Fruit fly (Drosophila melanogaster) whole organism: ENCODE measurements around the gene CG44437.

Experiments used
- CG8478 ChIP-seq: fragments of >200 bp; optimal IDR thresholded peaks from 2 replicates; lab custom pipeline; 2018; ENCODE audit warnings: inconsistent platforms
- Dll ChIP-seq: fragments of >200 bp; optimal IDR thresholded peaks from 2 replicates; lab custom pipeline; 2017
- EcR ChIP-seq, 2 experiments: fragments of >200 bp; optimal IDR thresholded peaks; 2 replicates each; lab custom pipeline; 2017; ENCODE audit warnings: missing biosample characterization in 2 of 2, missing genetic modification characterization in 2 of 2, missing genetic modification reagents in 2 of 2
- psq ChIP-seq: fragments of >200 bp; optimal IDR thresholded peaks from 2 replicates; lab custom pipeline; 2017
- usp ChIP-seq: fragments of >200 bp; optimal IDR thresholded peaks from 2 replicates; lab custom pipeline; 2017; ENCODE audit warnings: missing biosample characterization, missing genetic modification characterization, mixed read lengths

- TF ChIP-seq Dll (lab: Kevin White, UChicago) (no peak), EcR (GFP tag; optimal IDR thresholded peaks at IDR 0.05; lab: Kevin White, UChicago) (no peak), psq (lab: Kevin White, UChicago) (no peak), CG8478 (lab: Kevin White, UChicago) (no peak), usp (GFP tag; lab: Kevin White, UChicago) (no peak)
These were observed 12.0 kb upstream of the CG44437 start for dm6 chrX:13214056-13214455.
